Fruit fly (Drosophila melanogaster): Measurements from ENCODE around the gene sgl.

sgl gene

DNA sequence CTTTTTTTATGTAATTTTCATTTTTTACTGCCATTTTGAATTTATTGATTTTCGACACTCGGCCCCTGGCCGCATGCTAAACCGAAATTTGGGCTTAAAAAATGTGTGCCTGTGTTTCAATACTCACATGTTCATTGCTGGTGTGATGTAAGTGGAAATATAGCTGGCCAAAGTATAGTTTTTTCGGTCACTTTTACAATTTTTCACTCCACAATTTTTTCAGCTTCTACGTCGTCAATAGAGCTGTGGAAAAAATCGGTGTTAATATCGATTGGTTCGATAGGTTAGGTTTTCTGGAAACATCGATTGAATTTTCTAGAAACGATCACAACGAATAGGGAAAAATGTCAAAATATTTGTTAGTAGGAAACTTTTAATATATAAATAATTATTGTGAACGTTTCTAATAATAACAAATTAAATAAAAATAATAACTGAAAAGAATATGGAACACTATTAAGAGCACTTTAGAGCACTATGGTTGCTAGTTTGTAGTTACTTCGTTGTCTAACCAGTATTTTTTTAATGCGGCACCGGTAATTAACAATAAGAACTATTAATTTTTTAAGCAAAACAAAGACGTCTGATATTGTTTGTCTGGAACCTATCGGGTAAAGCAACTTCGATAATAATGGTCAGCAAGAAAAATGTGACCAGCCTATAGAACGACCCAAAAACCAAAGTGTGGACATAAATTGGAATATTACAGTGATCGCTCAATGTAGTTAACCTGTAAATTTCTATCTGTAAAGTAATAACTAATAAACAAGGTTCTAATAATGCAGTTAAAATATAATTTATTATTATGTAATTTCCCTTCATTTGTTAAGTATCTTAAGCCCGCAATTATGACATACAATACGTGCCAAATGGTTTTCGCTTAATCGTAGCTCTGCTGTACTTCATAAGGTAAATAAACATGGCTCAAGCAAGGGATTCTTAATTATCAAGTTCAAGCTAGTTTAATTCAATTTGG lies 9.0 kb downstream of the sgl start, which contains the start of the genes CG10077 and CG9948 (continued):
- TF ChIP-seq maf-S (GFP tag; optimal IDR thresholded peaks at IDR 0.05) (peak; percentile 35), C15 (GFP tag; IDR thresholded peaks at IDR 0.05) (peak; percentile 61; the same call in 1 of the 3 replicates), Adf1 (GFP tag; IDR thresholded peaks at IDR 0.05) (peak; percentile 47), CG13296 (GFP tag; optimal IDR thresholded peaks at IDR 0.05) (peak; percentile 87), CG34422 (GFP tag; IDR thresholded peaks at IDR 0.05) (peak; percentile 94), CG2129 (GFP tag; IDR thresholded peaks at IDR 0.05; ENCODE audit: partially characterized antibody) (peak; percentile 64), CG12744 (GFP tag; optimal IDR thresholded peaks at IDR 0.05) (no peak), CG6689 (GFP tag; IDR thresholded peaks at IDR 0.05) (peak; percentile 90), Nf-YA (GFP tag; IDR thresholded peaks at IDR 0.05) (peak; percentile 80), CG10267 (tag; optimal IDR thresholded peaks at IDR 0.05) (peak; percentile 81), vnd (GFP tag; IDR thresholded peaks at IDR 0.05; ENCODE audit: partially characterized antibody) (peak; percentile 75), CG3065 (GFP tag; optimal IDR thresholded peaks at IDR 0.05) (peak; percentile 63), Usf (GFP tag; optimal IDR thresholded peaks at IDR 0.05) (peak; percentile 78), NC2β (GFP tag; optimal IDR thresholded peaks at IDR 0.05) (peak; percentile 40), Kr (GFP tag; optimal IDR thresholded peaks at IDR 0.05) (no peak), Myb (GFP tag; optimal IDR thresholded peaks at IDR 0.05) (peak; percentile 31), Dbx (GFP tag; IDR thresholded peaks at IDR 0.05) (peak; percentile 91), Deaf1 (tag; optimal IDR thresholded peaks at IDR 0.05) (peak; percentile 65), CG10366 (GFP tag; IDR thresholded peaks at IDR 0.05) (peak; percentile 89), ATbp (GFP tag; optimal IDR thresholded peaks at IDR 0.05) (peak; percentile 86), CG1529 (GFP tag; optimal IDR thresholded peaks at IDR 0.05) (peak; percentile 80), ab (GFP tag; optimal IDR thresholded peaks at IDR 0.05) (peak; percentile 24), pho (GFP tag; optimal IDR thresholded peaks at IDR 0.05) (peak; percentile 73), CG8089 (GFP tag; optimal IDR thresholded peaks at IDR 0.05) (no peak), p53 (GFP tag; optimal IDR thresholded peaks at IDR 0.05) (no peak), CHES-1-like (GFP tag; optimal IDR thresholded peaks at IDR 0.05) (peak; percentile 32), CG8924 (tag; optimal IDR thresholded peaks at IDR 0.05) (peak; percentile 90), ro (GFP tag; IDR thresholded peaks at IDR 0.05) (peak; percentile 53; the same call in 1 of the 2 replicates), CoRest (tag; optimal IDR thresholded peaks at IDR 0.05) (peak; percentile 91), gcm (GFP tag; optimal IDR thresholded peaks at IDR 0.05) (peak; percentile 92), CG16813 (GFP tag; IDR thresholded peaks at IDR 0.05; ENCODE audit: partially characterized antibody) (peak; percentile 82), CTCF (GFP tag; optimal IDR thresholded peaks at IDR 0.05) (no peak), Camta (GFP tag; optimal IDR thresholded peaks at IDR 0.05) (peak; percentile 59), knrl (GFP tag; IDR thresholded peaks at IDR 0.05; ENCODE audit: partially characterized antibody) (peak; percentile 75; the same call in 2 of the 3 replicates), ranshi (GFP tag; IDR thresholded peaks at IDR 0.05) (peak; percentile 91), Rfx (GFP tag; IDR thresholded peaks at IDR 0.05) (peak; percentile 94), CG13424 (tag; optimal IDR thresholded peaks at IDR 0.05) (peak; percentile 92), bcd (GFP tag; optimal IDR thresholded peaks at IDR 0.05) (peak; percentile 85), BtbVII (GFP tag; optimal IDR thresholded peaks at IDR 0.05) (peak; percentile 75), GATAe (GFP tag; conservative IDR thresholded peaks at IDR 0.05) (no peak), so (GFP tag; IDR thresholded peaks at IDR 0.05) (peak; percentile 84), Optix (GFP tag; IDR thresholded peaks at IDR 0.05) (peak; percentile 74; the same call in 2 of the 3 replicates), CG6791 (GFP tag; IDR thresholded peaks at IDR 0.05; ENCODE audit: partially characterized antibody) (peak; percentile 80), Fer1 (GFP tag; optimal IDR thresholded peaks at IDR 0.05) (peak; percentile 91), Dp (GFP tag; optimal IDR thresholded peaks at IDR 0.05) (peak; percentile 11), CG1832 (GFP tag; optimal IDR thresholded peaks at IDR 0.05) (no peak), CG12104 (GFP tag; optimal IDR thresholded peaks at IDR 0.05) (peak; percentile 69), Tbp (GFP tag; optimal IDR thresholded peaks at IDR 0.05) (no peak), CG3847 (GFP tag; IDR thresholded peaks at IDR 0.05) (peak; percentile 89)

Data from whole organism, embryonic.